Fruit fly (Drosophila melanogaster) whole organism, pupa: Measurements from ENCODE around the gene CG31821.

Experiments used
- CG10348 ChIP-seq: fragments of 200-800 bp; sonication (Bioruptor generic); IDR thresholded peaks from 2 replicates; pipeline ENCODE4 v1.3.6; 2022; ENCODE audit warnings: missing biosample characterization, missing genetic modification characterization
- CG12605 ChIP-seq: fragments of 200-800 bp; sonication (Bioruptor generic); IDR thresholded peaks from 2 replicates; pipeline ENCODE4 v1.3.6; 2022; ENCODE audit warnings: missing biosample characterization, missing genetic modification characterization
- CG13204 ChIP-seq: fragments of 200-800 bp; sonication (Bioruptor generic); optimal IDR thresholded peaks from 2 replicates; lab custom pipeline; 2018; ENCODE audit warnings: missing biosample characterization, mild to moderate bottlenecking, missing genetic modification characterization, moderate library complexity
- CG14655 ChIP-seq: fragments of 200-800 bp; sonication (Bioruptor generic); optimal IDR thresholded peaks from 3 replicates; lab custom pipeline; 2017; ENCODE audit warnings: mild to moderate bottlenecking, missing biosample characterization, missing genetic modification reagents, missing genetic modification characterization
- CG15710 ChIP-seq: fragments of 200-800 bp; sonication (Bioruptor generic); optimal IDR thresholded peaks from 2 replicates; lab custom pipeline; 2018; ENCODE audit warnings: missing biosample characterization, mild to moderate bottlenecking, missing genetic modification characterization, moderate library complexity
- CG17806 ChIP-seq: fragments of 200-800 bp; sonication (Bioruptor generic); optimal IDR thresholded peaks from 2 replicates; lab custom pipeline; 2018; ENCODE audit warnings: missing biosample characterization, mild to moderate bottlenecking, missing genetic modification characterization, moderate library complexity
- CG34367 ChIP-seq: fragments of 200-800 bp; sonication (Bioruptor generic); optimal IDR thresholded peaks from 2 replicates; lab custom pipeline; 2018; ENCODE audit warnings: missing biosample characterization, mild to moderate bottlenecking, missing genetic modification characterization
- CG8159 ChIP-seq: fragments of 200-800 bp; sonication (Bioruptor generic); optimal IDR thresholded peaks from 3 replicates; lab custom pipeline; 2018; ENCODE audit warnings: missing biosample characterization, mild to moderate bottlenecking, missing genetic modification characterization, moderate library complexity
- CG8301 ChIP-seq: fragments of 200-800 bp; sonication (Bioruptor generic); optimal IDR thresholded peaks from 2 replicates; lab custom pipeline; 2018; ENCODE audit warnings: missing biosample characterization, mild to moderate bottlenecking, missing genetic modification characterization
- CG9948 ChIP-seq: fragments of 200-800 bp; sonication (Bioruptor generic); optimal IDR thresholded peaks from 2 replicates; lab custom pipeline; 2018; ENCODE audit warnings: missing biosample characterization, mild to moderate bottlenecking, missing genetic modification characterization, moderate library complexity
- D1 ChIP-seq: fragments of 200-800 bp; sonication (Bioruptor generic); optimal IDR thresholded peaks from 2 replicates; lab custom pipeline; 2018; ENCODE audit warnings: missing biosample characterization, mild to moderate bottlenecking, missing genetic modification characterization, moderate library complexity
- EcR ChIP-seq: fragments of 200-800 bp; sonication (Bioruptor generic); optimal IDR thresholded peaks from 3 replicates; lab custom pipeline; 2019; ENCODE audit warnings: missing biosample characterization, missing genetic modification characterization, mild to moderate bottlenecking, moderate library complexity, missing genetic modification reagents
- Ets98B ChIP-seq: fragments of 200-800 bp; sonication (Bioruptor generic); IDR thresholded peaks from 2 replicates; pipeline ENCODE4 v1.3.6; 2022; ENCODE audit warnings: missing biosample characterization, missing genetic modification characterization
- Pif1A ChIP-seq: fragments of 200-800 bp; sonication (Bioruptor generic); optimal IDR thresholded peaks from 3 replicates; lab custom pipeline; 2016; ENCODE audit warnings: missing biosample characterization, missing genetic modification characterization
- Snoo ChIP-seq: fragments of 200-800 bp; sonication (Bioruptor generic); optimal IDR thresholded peaks from 3 replicates; lab custom pipeline; 2017; ENCODE audit warnings: missing biosample characterization, mild to moderate bottlenecking, missing genetic modification characterization, inconsistent platforms
- fd96Ca ChIP-seq: fragments of 200-800 bp; sonication (Bioruptor generic); IDR thresholded peaks from 3 replicates; pipeline ENCODE4 v1.3.6; 2022; ENCODE audit warnings: missing biosample characterization, missing genetic modification characterization
- gl ChIP-seq: fragments of 200-800 bp; sonication (Bioruptor generic); optimal IDR thresholded peaks from 2 replicates; lab custom pipeline; 2018; ENCODE audit warnings: missing biosample characterization, mild to moderate bottlenecking, missing genetic modification characterization
- rn ChIP-seq: fragments of 200-800 bp; sonication (Bioruptor generic); IDR thresholded peaks from 2 replicates; pipeline ENCODE4 v1.3.6; 2022; ENCODE audit warnings: missing biosample characterization, missing genetic modification characterization

Gene CG31821

DNA sequence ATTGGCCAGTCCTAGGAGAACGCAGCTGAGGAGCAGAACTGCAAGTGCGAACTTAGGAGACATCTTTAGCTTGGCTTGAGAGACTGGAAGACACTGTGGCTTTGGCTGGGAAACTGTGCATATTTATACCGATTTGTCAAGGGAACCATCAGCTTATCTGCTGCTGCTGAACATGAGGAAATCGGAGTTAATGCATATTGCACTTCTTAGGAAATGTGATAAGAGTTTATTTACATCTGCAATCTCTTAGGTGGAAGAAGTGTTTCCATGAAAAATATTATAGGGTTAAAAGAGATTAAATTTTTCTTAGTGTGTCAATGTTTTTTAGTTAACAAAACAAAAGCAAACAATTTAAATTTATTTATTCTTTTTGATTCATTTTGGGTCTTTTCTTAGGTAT, 36.8 kb downstream of the CG31821 start, which contains the start of gene CG42792:
Gene CG42792 (minus strand): TSS at position 101 of the 400 bp plus-strand sequence.
- TF ChIP-seq CG34367 (tag; lab: Kevin White, UChicago): no peak
- TF ChIP-seq CG17806 (tag; lab: Kevin White, UChicago): no peak
- no peak for TF ChIP-seq Snoo
- TF ChIP-seq CG15710 (tag; lab: Kevin White, UChicago): no peak

- TF ChIP-seq CG13204 (GFP tag; lab: Kevin White, UChicago) (no peak), CG17806 (tag; lab: Kevin White, UChicago) (no peak), Pif1A (no peak), CG9948 (tag; lab: Kevin White, UChicago) (no peak), Ets98B (no peak), CG14655 (GFP tag; lab: Kevin White, UChicago) (no peak), Snoo (no peak)
- TF ChIP-seq, all 21 proteins: peak for 0
Measured at dm6 chr2L:15853826-15854225, 48.4 kb downstream of the CG31821 start, which contains the start of gene Tektin-A. Gene Tektin-A (plus strand): TSS chr2L:15854126.

dm6 chr2L:15852292-15852691, 49.9 kb downstream of the CG31821 start, which contains the start of gene CG13243:
Gene CG13243 (plus strand): TSS chr2L:15852592.
- TF ChIP-seq Ets98B (no peak), CG14655 (GFP tag; lab: Kevin White, UChicago) (no peak), D1 (tag; lab: Kevin White, UChicago) (no peak), CG8301 (tag; lab: Kevin White, UChicago) (no peak), CG13204 (GFP tag; lab: Kevin White, UChicago) (no peak), CG12605 (no peak), CG9948 (tag; lab: Kevin White, UChicago) (no peak), gl (no peak), EcR (GFP tag; lab: Kevin White, UChicago) (no peak), CG8159 (tag; lab: Kevin White, UChicago) (no peak), CG17806 (tag; lab: Kevin White, UChicago) (no peak), rn (GFP tag; lab: Robert Waterston, UW) (no peak), CG10348 (no peak), Snoo (no peak), CG34367 (tag; lab: Kevin White, UChicago) (no peak), fd96Ca (GFP tag; lab: Robert Waterston, UW) (no peak)
